Fruit fly (Drosophila melanogaster) whole organism, larva: Measurements from ENCODE around the gene CAH5.

Experiments used
- noc ChIP-seq: fragments of 200-800 bp; sonication (Bioruptor generic); optimal IDR thresholded peaks from 3 replicates; lab custom pipeline; 2019; ENCODE audit warnings: missing biosample characterization, mild to moderate bottlenecking, missing genetic modification characterization, moderate library complexity

Gene CAH5

DNA sequence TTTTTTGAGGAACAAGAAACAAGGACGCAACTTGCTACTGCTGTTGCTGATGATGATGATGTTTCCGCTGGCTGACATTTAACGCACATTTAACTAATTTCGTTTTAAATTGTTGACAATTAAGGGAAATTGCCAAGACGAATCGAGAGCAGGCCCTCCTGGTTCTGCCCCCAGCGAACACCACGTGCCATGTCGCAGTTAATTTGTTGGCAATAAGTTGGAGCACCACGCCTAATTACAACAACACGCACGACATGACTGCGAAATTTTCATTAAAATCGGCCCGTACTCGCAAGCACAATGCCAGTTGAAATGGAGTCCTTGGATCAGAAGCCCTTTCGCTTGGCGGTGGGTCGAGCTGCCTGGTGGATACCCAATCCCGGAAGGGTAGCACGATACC, 3.0 kb downstream of the CAH5 start, which contains the start of gene ppk24:
ppk24 (plus strand) TSS at position 301 of the 400 bp plus-strand sequence.
- no peak for TF ChIP-seq noc (tag; lab: Kevin White, UChicago)

DNA sequence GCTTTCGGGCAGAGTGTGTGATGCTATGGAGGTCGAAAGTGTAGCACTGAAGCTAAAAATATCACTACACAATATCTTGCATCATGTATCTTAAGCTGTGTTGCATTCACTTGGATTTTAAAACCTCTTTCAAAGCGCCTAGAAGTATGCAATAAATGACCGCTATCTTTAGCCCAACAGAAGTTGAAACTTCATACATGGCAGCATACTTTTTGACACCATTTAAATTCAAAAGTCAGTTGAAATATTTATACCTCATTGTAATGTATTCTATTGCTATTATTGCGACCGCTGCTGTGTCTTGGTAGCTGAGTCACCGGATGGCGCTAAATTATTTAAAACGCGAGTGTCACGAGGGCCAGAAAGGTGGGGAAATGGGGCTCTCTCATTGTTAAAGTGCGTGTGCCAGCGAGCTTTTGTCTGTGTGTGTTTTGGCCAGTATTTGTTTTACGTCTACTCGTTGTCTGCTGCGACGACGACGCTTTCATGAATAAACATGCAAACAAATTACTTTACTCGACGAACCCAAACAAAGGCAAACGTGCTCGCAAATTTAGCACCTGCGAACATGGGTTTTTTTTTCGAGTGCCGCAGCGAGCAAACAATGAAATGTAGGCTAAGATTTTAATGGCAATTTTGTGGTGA, 8.5 kb downstream of the CAH5 start:
- TF ChIP-seq noc (tag; lab: Kevin White, UChicago), result no peak

DNA sequence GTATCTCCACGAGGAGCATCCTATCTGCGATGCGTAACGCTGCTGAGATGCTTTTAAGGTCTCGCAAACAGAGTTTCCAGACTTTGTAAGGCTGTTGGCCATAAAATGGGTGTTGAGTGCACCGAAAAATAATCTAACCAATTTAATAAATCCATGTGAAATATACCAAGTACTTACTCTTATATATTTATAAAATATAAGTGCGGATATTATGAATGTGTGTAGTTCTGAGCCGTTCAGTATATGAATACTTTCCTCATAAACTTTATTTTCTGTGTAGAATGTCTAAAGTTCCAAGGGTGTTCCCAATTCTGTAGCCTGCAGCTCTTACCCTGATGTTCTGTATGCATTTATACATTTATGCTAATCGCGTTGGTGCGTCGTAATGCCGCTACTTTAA, 23.4 kb downstream of the CAH5 start:
- TF ChIP-seq noc (tag; lab: Kevin White, UChicago), result no peak

DNA sequence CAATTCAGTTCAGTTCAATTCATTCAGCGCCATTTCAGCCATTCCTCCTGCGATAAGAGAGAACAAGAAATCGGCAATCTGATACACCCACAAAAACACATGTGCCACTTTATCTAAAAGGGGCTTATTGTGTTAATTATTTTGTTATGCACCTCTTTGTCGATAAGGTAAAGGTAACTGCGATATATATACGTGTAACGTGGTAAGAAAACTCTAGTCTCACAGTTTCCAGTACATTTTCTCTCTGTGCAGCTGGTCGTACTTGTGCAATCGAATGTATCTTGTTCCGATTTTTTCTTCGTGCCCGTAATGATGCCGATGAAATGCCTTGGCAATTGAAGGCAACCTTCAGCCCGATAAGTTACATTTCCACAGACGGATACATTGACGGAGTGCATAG, 25.1 kb downstream of the CAH5 start:
- TF ChIP-seq noc (tag; lab: Kevin White, UChicago), result no peak

DNA sequence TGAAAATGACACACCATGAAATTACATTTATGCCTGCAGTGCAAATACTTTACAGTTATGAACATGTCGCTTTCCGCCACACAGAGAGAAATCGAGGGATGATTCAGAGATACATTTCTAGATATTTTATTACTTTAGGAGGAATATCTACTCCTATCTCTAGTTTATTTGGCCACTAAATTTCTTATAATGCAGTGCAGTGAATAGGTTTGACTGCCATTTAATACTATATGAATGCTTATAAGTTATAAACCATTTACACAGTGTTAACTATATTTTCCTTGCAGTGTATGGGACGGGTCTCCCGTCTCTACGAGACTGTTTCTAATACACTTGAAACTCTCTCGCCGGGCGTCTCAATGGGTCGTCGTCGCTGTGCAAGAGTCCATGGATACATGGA, 27.8 kb downstream of the CAH5 start:
- no peak for TF ChIP-seq noc (tag; lab: Kevin White, UChicago)

DNA sequence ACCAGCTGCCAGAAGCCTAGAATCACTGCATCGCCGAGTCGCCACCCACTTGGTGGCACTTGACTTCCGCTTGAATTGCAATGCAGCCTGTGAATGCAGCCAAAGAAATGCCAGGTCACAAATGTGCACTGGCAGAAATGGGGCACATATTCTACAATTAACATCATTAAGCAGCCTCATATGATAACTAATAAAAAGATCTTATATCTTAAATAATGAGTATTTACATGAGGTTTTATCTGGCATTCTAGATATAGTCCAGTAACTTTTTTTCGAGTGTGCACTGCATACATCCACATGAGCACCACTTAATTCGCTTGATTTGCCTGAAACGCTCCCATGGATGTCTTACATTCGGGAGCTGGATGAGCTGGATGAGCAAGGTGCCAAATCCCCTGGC, 33.3 kb downstream of the CAH5 start:
- no peak for TF ChIP-seq noc (tag; lab: Kevin White, UChicago)

DNA sequence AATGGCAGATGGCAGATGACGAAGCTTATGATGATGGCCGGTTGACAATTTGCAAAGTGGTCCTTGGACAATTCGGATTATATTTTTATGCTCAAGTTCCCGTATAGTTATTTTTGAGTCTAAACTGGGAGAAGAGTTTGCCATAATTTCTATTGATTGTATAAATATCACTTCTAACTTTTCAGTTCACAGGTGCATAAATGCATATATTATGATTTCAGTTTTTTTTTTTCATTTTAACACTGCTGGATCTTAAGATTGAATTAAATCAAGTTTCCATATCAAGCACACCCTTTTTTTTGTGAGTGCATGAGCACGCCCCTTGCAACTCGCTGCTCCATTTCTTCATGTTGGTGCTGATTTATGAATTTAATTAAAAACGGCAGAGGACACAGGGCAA, 34.6 kb downstream of the CAH5 start:
- TF ChIP-seq noc (tag; lab: Kevin White, UChicago), result no peak

DNA sequence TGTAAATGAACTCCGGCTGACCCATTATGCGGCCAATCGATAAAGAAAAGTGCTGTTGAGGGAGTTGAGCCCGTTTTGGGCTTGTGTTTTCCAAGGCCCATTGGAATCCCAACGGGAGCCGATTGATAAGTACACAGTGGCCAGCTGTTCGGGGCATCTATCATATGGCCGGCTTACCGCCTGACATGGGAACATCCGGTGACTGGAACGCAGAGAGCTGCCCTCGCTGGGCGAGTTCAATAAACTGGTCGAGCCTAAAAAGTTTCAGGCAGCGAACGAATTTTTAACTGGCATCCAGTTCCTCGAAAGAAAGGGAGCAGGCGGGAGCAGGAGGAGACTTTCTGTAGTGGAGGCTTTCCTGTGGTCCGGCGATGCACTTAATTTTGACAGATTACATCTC, 39.1 kb downstream of the CAH5 start:
- no peak for TF ChIP-seq noc (tag; lab: Kevin White, UChicago)

DNA sequence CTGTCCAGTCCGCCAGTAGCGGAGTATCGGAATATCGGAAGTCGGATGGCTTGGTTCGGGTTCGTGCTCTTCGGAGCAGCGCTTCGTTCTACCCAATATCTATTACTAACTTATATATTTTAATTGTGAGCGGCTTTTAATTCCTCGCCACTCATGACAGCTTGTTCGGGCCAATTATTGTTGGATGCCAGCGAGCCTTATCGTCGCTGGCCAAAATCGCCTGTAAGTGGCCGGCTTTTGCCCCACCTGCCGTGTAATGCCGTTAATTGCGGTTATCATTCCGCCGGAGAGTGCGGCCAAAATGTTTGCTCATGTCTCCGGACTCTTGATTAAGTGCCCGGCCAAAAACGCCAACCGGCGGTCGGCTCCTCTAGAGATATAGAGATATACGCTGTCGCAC, 42.9 kb downstream of the CAH5 start, which contains the start of gene pHCl-2:
pHCl-2 (minus strand) TSS at position 101 of the 400 bp plus-strand sequence.
- no peak for TF ChIP-seq noc (tag; lab: Kevin White, UChicago)

DNA sequence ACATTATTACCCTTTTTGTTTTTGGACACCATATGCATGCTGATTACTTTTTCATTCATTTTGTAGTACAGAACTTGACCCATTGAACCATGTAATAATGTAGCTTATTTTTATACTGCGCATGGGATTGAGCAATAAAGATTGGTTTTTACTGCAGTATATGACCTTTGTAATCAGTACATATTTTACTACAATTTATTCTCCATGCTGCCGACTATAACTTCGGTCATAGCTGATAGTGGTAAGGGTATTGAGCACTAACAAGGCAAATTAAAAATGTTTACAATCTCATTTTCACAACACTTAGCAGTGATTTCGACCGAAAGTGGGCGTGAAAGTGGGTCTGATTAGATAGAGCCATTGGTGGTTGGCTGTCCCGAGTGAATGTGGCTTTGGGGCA, 44.1 kb downstream of the CAH5 start:
- TF ChIP-seq noc (tag; lab: Kevin White, UChicago), result no peak

DNA sequence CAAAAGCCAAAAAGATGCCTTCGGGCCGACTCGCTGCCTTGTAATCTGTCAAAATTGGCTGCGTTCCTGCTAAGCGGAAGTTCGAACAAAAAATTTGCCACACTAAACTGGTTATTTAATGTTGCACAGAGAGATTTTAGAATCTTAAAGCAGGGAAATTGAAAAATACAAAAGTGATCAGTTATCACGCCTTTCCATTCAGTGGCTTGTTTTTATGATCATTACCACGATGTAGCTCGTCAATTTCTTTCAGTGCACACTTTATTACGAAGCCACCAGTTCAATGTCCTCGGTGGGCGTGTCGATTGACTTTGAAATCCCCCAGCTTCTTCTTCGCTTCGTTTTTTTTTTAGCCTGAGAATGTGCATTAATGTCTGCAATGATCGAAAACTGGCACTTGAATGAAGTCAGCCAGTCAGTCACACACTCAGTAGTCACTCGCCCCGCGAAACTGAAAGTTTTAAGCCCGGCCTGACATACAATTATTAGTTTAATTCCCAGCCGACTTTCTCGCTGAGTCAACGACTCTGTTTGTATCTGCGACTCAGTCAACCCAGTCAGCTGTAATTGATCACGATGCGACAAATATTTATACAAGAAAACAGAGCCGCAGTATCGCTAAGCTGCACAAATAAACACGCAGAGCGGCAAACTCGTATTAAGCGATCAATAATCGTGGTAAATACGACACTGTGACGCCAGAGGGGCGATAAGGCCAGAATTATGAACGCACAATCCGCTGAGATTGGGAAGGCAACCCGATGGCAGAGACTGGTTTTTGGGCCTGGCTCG, 46.7 kb downstream of the CAH5 start:
- TF ChIP-seq noc (tag; lab: Kevin White, UChicago), result no peak

DNA sequence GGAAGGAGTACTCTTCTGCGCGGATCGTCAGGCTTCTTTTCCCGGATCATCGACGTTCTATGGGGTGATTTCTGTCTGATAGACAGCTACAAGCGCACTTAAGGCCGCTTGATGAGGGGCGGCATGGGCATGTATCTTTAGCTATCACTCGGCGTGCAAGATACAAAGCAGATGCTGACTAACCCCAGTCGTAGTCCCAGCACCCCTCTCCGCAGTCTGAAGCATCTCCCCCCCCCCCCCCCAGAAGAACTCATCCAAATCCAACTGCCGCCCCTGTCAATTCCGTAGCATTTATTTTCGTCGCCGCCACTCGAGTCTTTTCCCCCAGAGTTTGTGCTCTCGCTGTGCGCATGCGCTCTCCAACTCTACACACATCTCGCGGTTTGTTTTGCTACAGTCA, 47.9 kb downstream of the CAH5 start:
- no peak for TF ChIP-seq noc (tag; lab: Kevin White, UChicago)

DNA sequence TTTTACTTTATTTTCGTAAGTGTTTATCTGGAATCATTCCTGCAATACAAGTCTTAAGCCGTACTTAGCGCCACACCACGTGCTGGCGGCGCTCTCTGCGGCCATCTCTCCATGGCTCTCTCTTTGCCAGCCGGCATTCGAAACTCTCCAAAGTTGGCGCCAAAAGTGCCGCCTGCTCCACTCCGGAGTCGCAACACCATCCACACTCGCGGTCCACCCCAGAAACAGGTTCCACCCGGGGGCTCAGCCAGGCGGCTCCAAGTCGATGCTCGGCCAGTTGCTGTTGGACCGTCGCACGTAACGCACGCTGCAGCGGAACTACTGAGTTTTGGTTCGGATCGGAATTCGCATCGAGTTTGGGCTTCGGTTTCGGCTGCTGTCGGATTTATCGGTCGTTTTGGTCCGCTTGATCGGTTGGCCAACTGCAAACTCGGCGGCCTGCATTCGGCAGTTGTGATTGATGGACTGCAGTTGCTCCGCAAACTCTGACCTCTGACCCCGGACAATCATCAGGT, 48.5 kb downstream of the CAH5 start, which contains the start of gene CG34347:
CG34347 (plus strand) TSS at position 275 of the 515 bp plus-strand sequence.
- no peak for TF ChIP-seq noc (tag; lab: Kevin White, UChicago)

DNA sequence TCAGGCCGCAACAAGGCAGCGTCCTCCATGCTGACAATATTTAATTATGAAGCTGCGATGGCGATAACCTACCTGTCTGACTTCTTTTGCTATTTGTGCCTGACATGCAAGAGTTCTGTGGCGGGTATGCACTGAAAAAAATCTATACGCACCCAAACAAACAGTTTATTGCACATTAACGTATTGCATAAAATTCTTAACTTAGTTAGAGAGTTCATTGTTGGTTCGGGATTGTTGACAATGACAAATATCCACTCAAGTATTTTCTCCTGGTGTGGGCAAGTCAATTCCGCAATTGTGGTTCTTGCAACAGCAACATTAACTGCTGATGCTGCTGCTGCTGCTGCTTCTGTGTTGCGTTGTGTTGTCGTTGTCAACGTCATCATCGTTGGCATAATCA, 49.9 kb downstream of the CAH5 start:
- TF ChIP-seq noc (tag; lab: Kevin White, UChicago), result no peak
